Worm (Caenorhabditis elegans) whole organism, midembryonic: ENCODE measurements around the gene lsm-7.
"Not testable (repeated sequence)": the region's sequence is repeated elsewhere in the genome, so short reads cannot be mapped to it uniquely, and the experiment has no call there.

ENCODE experiments used
- T22C8.4 ChIP-seq: fragments of 200-800 bp; sonication (Bioruptor generic); IDR thresholded peaks from 2 replicates; pipeline ENCODE4 v1.3.6; 2022; ENCODE audit warnings: missing genetic modification characterization, missing compliant biosample characterization
- cog-1 ChIP-seq: sonication (generic microtip); optimal IDR thresholded peaks from 2 replicates; lab custom pipeline; 2016; ENCODE audit warnings: missing genetic modification characterization, missing compliant biosample characterization
- flt-1 ChIP-seq: fragments of 200-800 bp; sonication (Bioruptor generic); IDR thresholded peaks from 2 replicates; pipeline ENCODE4 v1.3.6; 2022; ENCODE audit warnings: missing genetic modification characterization, missing compliant biosample characterization
- klf-2 ChIP-seq: fragments of 200-800 bp; sonication (Bioruptor generic); conservative IDR thresholded peaks from 2 replicates; pipeline ENCODE4 v1.3.6; 2022; ENCODE audit warnings: missing genetic modification reagents, missing genetic modification characterization, missing compliant biosample characterization
- med-1 ChIP-seq: sonication (generic microtip); optimal IDR thresholded peaks from 2 replicates; lab custom pipeline; 2017; ENCODE audit warnings: missing genetic modification characterization, mild to moderate bottlenecking, missing compliant biosample characterization, antibody characterized with exemption, missing genetic modification reagents; ENCODE audit not compliant: insufficient read depth
- ref-1 ChIP-seq: fragments of 200-800 bp; sonication (Bioruptor generic); conservative IDR thresholded peaks from 2 replicates; pipeline ENCODE4 v1.3.6; 2022; ENCODE audit warnings: missing genetic modification reagents, missing genetic modification characterization, missing compliant biosample characterization
- tab-1 ChIP-seq: fragments of 200-800 bp; sonication (Bioruptor generic); IDR thresholded peaks from 2 replicates; pipeline ENCODE4 v1.3.6; 2022; ENCODE audit warnings: missing genetic modification characterization, missing compliant biosample characterization
- ztf-23 ChIP-seq: fragments of 200-800 bp; sonication (Bioruptor generic); IDR thresholded peaks from 2 replicates; pipeline ENCODE4 v1.3.6; 2022; ENCODE audit warnings: missing genetic modification reagents, missing genetic modification characterization, missing compliant biosample characterization
- ztf-29 ChIP-seq: fragments of 200-800 bp; sonication (Bioruptor generic); IDR thresholded peaks from 2 replicates; pipeline ENCODE4 v1.3.6; 2022; ENCODE audit warnings: missing genetic modification reagents, missing genetic modification characterization, missing compliant biosample characterization

The lsm-7 gene

ce11 chrIV:10949510-10949909 is 16.2 kb downstream of the lsm-7 start, which contains the start of gene nsph-3.1:
Gene nsph-3.1 (plus strand): TSS chrIV:10949810.
- TF ChIP-seq cog-1 (no peak), tab-1 (GFP tag; lab: Robert Waterston, UW) (no peak), ztf-23 (GFP tag; lab: Robert Waterston, UW) (no peak), med-1 (GFP tag; lab: Kevin White, UChicago) (no peak), ztf-29 (GFP tag; lab: Robert Waterston, UW) (no peak), T22C8.4 (GFP tag; lab: Robert Waterston, UW) (no peak), flt-1 (GFP tag; lab: Robert Waterston, UW) (no peak), klf-2 (GFP tag; lab: Robert Waterston, UW) (no peak), ref-1 (no peak)

- TF ChIP-seq ztf-23 (GFP tag; lab: Robert Waterston, UW): no peak
- TF ChIP-seq cog-1: no peak
- TF ChIP-seq klf-2 (GFP tag; lab: Robert Waterston, UW): no peak
- TF ChIP-seq ztf-29 (GFP tag; lab: Robert Waterston, UW): no peak
- no peak for TF ChIP-seq med-1 (GFP tag; lab: Kevin White, UChicago)
- no peak for TF ChIP-seq T22C8.4 (GFP tag; lab: Robert Waterston, UW)
- TF ChIP-seq flt-1 (GFP tag; lab: Robert Waterston, UW): no peak
- no peak for TF ChIP-seq ref-1
- TF ChIP-seq tab-1 (GFP tag; lab: Robert Waterston, UW): no peak
These were observed 17.3 kb downstream of the lsm-7 start for ce11 chrIV:10950363-10951214.

ce11 chrIV:10951997-10952396 is 18.7 kb downstream of the lsm-7 start, which contains the start of gene Y69E1A.3:
Gene Y69E1A.3 (plus strand): TSS chrIV:10952297.
- no peak for TF ChIP-seq tab-1 (GFP tag; lab: Robert Waterston, UW)
- TF ChIP-seq flt-1 (GFP tag; lab: Robert Waterston, UW): no peak
- TF ChIP-seq med-1 (GFP tag; lab: Kevin White, UChicago): no peak

- not testable (repeated sequence) for TF ChIP-seq klf-2 (GFP tag; lab: Robert Waterston, UW); ref-1; cog-1
These were observed 21.7 kb downstream of the lsm-7 start, which contains the start of gene Y69E1A.4 for ce11 chrIV:10954955-10955354. Gene Y69E1A.4 (plus strand): TSS chrIV:10955255.

- no peak for TF ChIP-seq ztf-23 (GFP tag; lab: Robert Waterston, UW)
- no peak for TF ChIP-seq T22C8.4 (GFP tag; lab: Robert Waterston, UW)
- no peak for TF ChIP-seq ref-1
- TF ChIP-seq flt-1 (GFP tag; lab: Robert Waterston, UW): no peak
- TF ChIP-seq tab-1 (GFP tag; lab: Robert Waterston, UW): no peak
- no peak for TF ChIP-seq ztf-29 (GFP tag; lab: Robert Waterston, UW)
- no peak for TF ChIP-seq klf-2 (GFP tag; lab: Robert Waterston, UW)
- no peak for TF ChIP-seq cog-1
These were observed 24.4 kb downstream of the lsm-7 start, which contains the start of gene Y69E1A.5 for ce11 chrIV:10957583-10958229. Gene Y69E1A.5 (minus strand): TSS chrIV:10957655.

- TF ChIP-seq cog-1 (no peak), klf-2 (GFP tag; lab: Robert Waterston, UW) (no peak), T22C8.4 (GFP tag; lab: Robert Waterston, UW) (no peak), tab-1 (GFP tag; lab: Robert Waterston, UW) (no peak), flt-1 (GFP tag; lab: Robert Waterston, UW) (no peak), ref-1 (no peak), ztf-29 (GFP tag; lab: Robert Waterston, UW) (no peak), ztf-23 (GFP tag; lab: Robert Waterston, UW) (no peak), med-1 (GFP tag; lab: Kevin White, UChicago) (no peak)
These were observed 24.9 kb downstream of the lsm-7 start, which contains the start of gene sri-19 for ce11 chrIV:10958230-10958588. Gene sri-19 (plus strand): TSS chrIV:10958372.

ce11 chrIV:10964688-10965087 is 31.4 kb downstream of the lsm-7 start:
- TF ChIP-seq ztf-29 (GFP tag; lab: Robert Waterston, UW) (no peak), flt-1 (GFP tag; lab: Robert Waterston, UW) (no peak), klf-2 (GFP tag; lab: Robert Waterston, UW) (no peak), ztf-23 (GFP tag; lab: Robert Waterston, UW) (no peak), tab-1 (GFP tag; lab: Robert Waterston, UW) (no peak), ref-1 (no peak), med-1 (GFP tag; lab: Kevin White, UChicago) (no peak), cog-1 (no peak), T22C8.4 (GFP tag; lab: Robert Waterston, UW) (no peak)

ce11 chrIV:10966359-10966758 is 33.1 kb downstream of the lsm-7 start, which contains the start of the genes aqp-3 and Y69E1A.8:
Gene aqp-3 (minus strand): TSS chrIV:10966459.
Gene Y69E1A.8 (plus strand): TSS chrIV:10966604.
- TF ChIP-seq cog-1 (no peak), med-1 (GFP tag; lab: Kevin White, UChicago) (no peak), klf-2 (GFP tag; lab: Robert Waterston, UW) (no peak), ztf-23 (GFP tag; lab: Robert Waterston, UW) (no peak), T22C8.4 (GFP tag; lab: Robert Waterston, UW) (no peak), tab-1 (GFP tag; lab: Robert Waterston, UW) (no peak), flt-1 (GFP tag; lab: Robert Waterston, UW) (no peak), ztf-29 (GFP tag; lab: Robert Waterston, UW) (no peak), ref-1 (no peak)

ce11 chrIV:10970333-10970732 is 37.0 kb downstream of the lsm-7 start:
- TF ChIP-seq cog-1 (no peak), ref-1 (no peak), med-1 (GFP tag; lab: Kevin White, UChicago) (no peak), klf-2 (GFP tag; lab: Robert Waterston, UW) (no peak), ztf-29 (GFP tag; lab: Robert Waterston, UW) (no peak), flt-1 (GFP tag; lab: Robert Waterston, UW) (no peak), tab-1 (GFP tag; lab: Robert Waterston, UW) (no peak), ztf-23 (GFP tag; lab: Robert Waterston, UW) (no peak), T22C8.4 (GFP tag; lab: Robert Waterston, UW) (no peak)
